Fruit fly (Drosophila melanogaster) whole organism, embryonic: Measurements from ENCODE around the gene Tep2.

Experiments
- Bgb ChIP-seq: fragments of 200-800 bp; sonication (Bioruptor generic); IDR thresholded peaks from 2 replicates; pipeline ENCODE4 v1.3.6; 2022; ENCODE audit warnings: missing biosample characterization, missing genetic modification characterization; ENCODE audit not compliant: partially characterized antibody
- CG11398 ChIP-seq: fragments of 200-800 bp; sonication (Bioruptor generic); optimal IDR thresholded peaks from 2 replicates; lab custom pipeline; 2016; ENCODE audit warnings: missing biosample characterization, missing genetic modification characterization
- CG12071 ChIP-seq: fragments of 200-800 bp; sonication (Bioruptor generic); optimal IDR thresholded peaks from 3 replicates; lab custom pipeline; 2018; ENCODE audit warnings: missing biosample characterization, mild to moderate bottlenecking, missing genetic modification characterization
- CG14014 ChIP-seq: fragments of 200-800 bp; sonication (Bioruptor generic); IDR thresholded peaks from 2 replicates; pipeline ENCODE4 v1.3.6; 2022; ENCODE audit warnings: missing biosample characterization, missing genetic modification characterization
- CG2889 ChIP-seq: fragments of 200-800 bp; sonication (Bioruptor generic); IDR thresholded peaks from 3 replicates; pipeline ENCODE4 v1.3.6; 2022; ENCODE audit warnings: missing biosample characterization, missing genetic modification characterization
- CG3281 ChIP-seq: fragments of 200-800 bp; sonication (Bioruptor generic); optimal IDR thresholded peaks from 3 replicates; lab custom pipeline; 2017; ENCODE audit warnings: missing biosample characterization, mild to moderate bottlenecking, missing genetic modification characterization
- CG34224 ChIP-seq: fragments of 200-800 bp; sonication (Bioruptor generic); IDR thresholded peaks from 3 replicates; pipeline ENCODE4 v1.3.6; 2022; ENCODE audit warnings: missing biosample characterization, missing genetic modification characterization; ENCODE audit not compliant: partially characterized antibody
- CG3838 ChIP-seq: fragments of 200-800 bp; sonication (Bioruptor generic); optimal IDR thresholded peaks from 3 replicates; lab custom pipeline; 2016; ENCODE audit warnings: missing biosample characterization, missing genetic modification characterization
- CG6175 ChIP-seq: fragments of 200-800 bp; sonication (Bioruptor generic); IDR thresholded peaks from 3 replicates; pipeline ENCODE4 v1.3.6; 2022; ENCODE audit warnings: missing biosample characterization, missing genetic modification characterization
- CG6272 ChIP-seq: fragments of 200-800 bp; sonication (Bioruptor generic); IDR thresholded peaks from 2 replicates; pipeline ENCODE4 v1.3.6; 2022; ENCODE audit warnings: missing biosample characterization, missing genetic modification characterization
- CG6689 ChIP-seq: fragments of 200-800 bp; sonication (Bioruptor generic); IDR thresholded peaks from 2 replicates; pipeline ENCODE4 v1.3.6; 2022; ENCODE audit warnings: missing biosample characterization, missing genetic modification characterization
- Chrac-16 ChIP-seq: fragments of 200-800 bp; sonication (Bioruptor generic); optimal IDR thresholded peaks from 3 replicates; lab custom pipeline; 2016; ENCODE audit warnings: missing biosample characterization, missing genetic modification characterization
- Dbx ChIP-seq: fragments of 200-800 bp; sonication (Bioruptor generic); IDR thresholded peaks from 3 replicates; pipeline ENCODE4 v1.3.6; 2022; ENCODE audit warnings: missing biosample characterization, missing genetic modification characterization
- Fer1 ChIP-seq: fragments of 200-800 bp; sonication (Bioruptor generic); optimal IDR thresholded peaks from 2 replicates; lab custom pipeline; 2017; ENCODE audit warnings: missing biosample characterization, mild to moderate bottlenecking, missing genetic modification characterization
- HHEX ChIP-seq: fragments of 200-800 bp; sonication (Bioruptor generic); optimal IDR thresholded peaks from 3 replicates; lab custom pipeline; 2017; ENCODE audit warnings: missing biosample characterization, mild to moderate bottlenecking, missing genetic modification characterization, missing genetic modification reagents
- Hand ChIP-seq: fragments of 200-800 bp; sonication (Bioruptor generic); optimal IDR thresholded peaks from 2 replicates; lab custom pipeline; 2017; ENCODE audit warnings: mild to moderate bottlenecking, missing biosample characterization, missing genetic modification reagents, missing genetic modification characterization
- Hr39 ChIP-seq: fragments of >200 bp; optimal IDR thresholded peaks from 2 replicates; lab custom pipeline; 2017
- Jarid2 ChIP-seq: fragments of 200-800 bp; sonication (Bioruptor generic); optimal IDR thresholded peaks from 3 replicates; lab custom pipeline; 2017; ENCODE audit warnings: mild to moderate bottlenecking, missing biosample characterization, missing genetic modification reagents, missing genetic modification characterization
- NFAT ChIP-seq: fragments of 200-800 bp; sonication (Bioruptor generic); IDR thresholded peaks from 2 replicates; pipeline ENCODE4 v1.3.6; 2022; ENCODE audit warnings: missing biosample characterization, missing genetic modification characterization
- Oli ChIP-seq: fragments of 200-800 bp; sonication (Bioruptor generic); optimal IDR thresholded peaks from 2 replicates; lab custom pipeline; 2018; ENCODE audit warnings: missing biosample characterization, mild to moderate bottlenecking, missing genetic modification characterization, moderate library complexity
- Rfx ChIP-seq: fragments of 200-800 bp; sonication (Bioruptor generic); IDR thresholded peaks from 2 replicates; pipeline ENCODE4 v1.3.6; 2022; ENCODE audit warnings: missing biosample characterization, missing genetic modification characterization
- Spps ChIP-seq: fragments of 200-800 bp; sonication (Bioruptor generic); optimal IDR thresholded peaks from 2 replicates; lab custom pipeline; 2018; ENCODE audit warnings: missing biosample characterization, mild to moderate bottlenecking, missing genetic modification characterization
- TFAM ChIP-seq: fragments of 200-800 bp; sonication (Bioruptor generic); optimal IDR thresholded peaks from 2 replicates; lab custom pipeline; 2017; ENCODE audit warnings: missing biosample characterization, missing genetic modification characterization, inconsistent platforms
- Usf ChIP-seq: fragments of 200-800 bp; sonication (Bioruptor generic); optimal IDR thresholded peaks from 2 replicates; lab custom pipeline; 2017; ENCODE audit warnings: missing genotype, missing biosample characterization, missing genetic modification characterization
- bcd ChIP-seq: fragments of 200-800 bp; sonication (Bioruptor generic); optimal IDR thresholded peaks from 2 replicates; lab custom pipeline; 2017; ENCODE audit warnings: missing biosample characterization, mild to moderate bottlenecking, missing genetic modification characterization
- br ChIP-seq: fragments of >200 bp; optimal IDR thresholded peaks from 2 replicates; lab custom pipeline; 2017
- danr ChIP-seq: fragments of 200-800 bp; sonication (Bioruptor generic); IDR thresholded peaks from 2 replicates; pipeline ENCODE4 v1.3.6; 2022; ENCODE audit warnings: missing biosample characterization, missing genetic modification characterization
- dpn ChIP-seq, 2 experiments: fragments of 200-800 bp; sonication (Bioruptor generic); optimal IDR thresholded peaks; 3 replicates each; lab custom pipeline; 2016; ENCODE audit warnings: missing biosample characterization in 2 of 2, missing genetic modification characterization in 2 of 2
- emc ChIP-seq: fragments of 200-800 bp; sonication (Bioruptor generic); optimal IDR thresholded peaks from 2 replicates; lab custom pipeline; 2016; ENCODE audit warnings: missing biosample characterization, missing genetic modification characterization
- fd3F ChIP-seq: fragments of 200-800 bp; sonication (Bioruptor generic); optimal IDR thresholded peaks from 2 replicates; lab custom pipeline; 2018; ENCODE audit warnings: missing biosample characterization, mild to moderate bottlenecking, missing genetic modification characterization, moderate library complexity
- gce ChIP-seq: fragments of 200-800 bp; sonication (Bioruptor generic); IDR thresholded peaks from 3 replicates; pipeline ENCODE4 v1.3.6; 2022; ENCODE audit warnings: missing biosample characterization, missing genetic modification characterization
- grn ChIP-seq: fragments of 200-800 bp; sonication (Bioruptor generic); optimal IDR thresholded peaks from 3 replicates; lab custom pipeline; 2017; ENCODE audit warnings: missing biosample characterization, missing genetic modification characterization
- hth ChIP-seq: fragments of >200 bp; optimal IDR thresholded peaks from 2 replicates; lab custom pipeline; 2017; ENCODE audit warnings: inconsistent platforms
- insv ChIP-seq, 2 experiments: fragments of 200-800 bp; sonication (Bioruptor generic); optimal IDR thresholded peaks; 3 replicates each; lab custom pipeline; 2016 to 2018; ENCODE audit warnings: missing biosample characterization in 2 of 2, missing genetic modification characterization in 2 of 2
- jigr1 ChIP-seq: fragments of 200-800 bp; sonication (Bioruptor generic); IDR thresholded peaks from 3 replicates; pipeline ENCODE4 v1.3.6; 2022; ENCODE audit warnings: missing biosample characterization, missing genetic modification characterization
- ken ChIP-seq: fragments of 200-800 bp; sonication (Bioruptor generic); IDR thresholded peaks from 3 replicates; pipeline ENCODE4 v1.3.6; 2022; ENCODE audit warnings: missing biosample characterization, missing genetic modification characterization
- nau ChIP-seq: fragments of 200-800 bp; sonication (Bioruptor generic); optimal IDR thresholded peaks from 3 replicates; lab custom pipeline; 2017; ENCODE audit warnings: missing biosample characterization, mild to moderate bottlenecking, missing genetic modification characterization, missing genetic modification reagents
- nerfin-2 ChIP-seq: fragments of 200-800 bp; sonication (Bioruptor generic); IDR thresholded peaks from 2 replicates; pipeline ENCODE4 v1.3.6; 2022; ENCODE audit warnings: missing biosample characterization, missing genetic modification characterization; ENCODE audit not compliant: partially characterized antibody
- p53 ChIP-seq: fragments of 200-800 bp; sonication (Bioruptor generic); optimal IDR thresholded peaks from 2 replicates; lab custom pipeline; 2016; ENCODE audit warnings: missing biosample characterization, missing genetic modification characterization
- ranshi ChIP-seq: fragments of 200-800 bp; sonication (Bioruptor generic); IDR thresholded peaks from 2 replicates; pipeline ENCODE4 v1.3.6; 2022; ENCODE audit warnings: missing biosample characterization, missing genetic modification characterization
- so ChIP-seq: fragments of 200-800 bp; sonication (Bioruptor generic); IDR thresholded peaks from 3 replicates; pipeline ENCODE4 v1.3.6; 2022; ENCODE audit warnings: missing biosample characterization, missing genetic modification characterization
- stwl ChIP-seq: fragments of 200-800 bp; sonication (Bioruptor generic); optimal IDR thresholded peaks from 3 replicates; lab custom pipeline; 2018; ENCODE audit warnings: missing biosample characterization, mild to moderate bottlenecking, missing genetic modification characterization, moderate library complexity
- tap ChIP-seq: fragments of 200-800 bp; optimal IDR thresholded peaks from 3 replicates; lab custom pipeline; 2019; ENCODE audit warnings: missing biosample characterization, mild to moderate bottlenecking, missing genetic modification characterization, moderate library complexity
- usp ChIP-seq: fragments of >200 bp; optimal IDR thresholded peaks from 2 replicates; lab custom pipeline; 2017; ENCODE audit warnings: missing biosample characterization, missing genetic modification characterization
- wdn ChIP-seq: fragments of 200-800 bp; sonication (Bioruptor generic); IDR thresholded peaks from 2 replicates; pipeline ENCODE4 v1.3.6; 2022; ENCODE audit warnings: missing biosample characterization, missing genetic modification characterization

Gene Tep2

dm6 chr2L:7703534-7703933 lies 2.1 kb upstream of the Tep2 start (continued):
- TF ChIP-seq jigr1 (no peak), dpn (GFP tag; optimal IDR thresholded peaks at IDR 0.05; lab: Kevin White, UChicago) (peak in 1 of 2 experiments; percentile 42), ken (GFP tag; lab: Robert Waterston, UW) (no peak), CG11398 (no peak), Hand (GFP tag; lab: Kevin White, UChicago) (no peak), grn (no peak), CG14014 (GFP tag; lab: Robert Waterston, UW) (no peak), Oli (tag; lab: Kevin White, UChicago) (peak; percentile 26), CG12071 (GFP tag; lab: Kevin White, UChicago) (no peak), fd3F (GFP tag; lab: Kevin White, UChicago) (peak; percentile 11), CG34224 (GFP tag; lab: Robert Waterston, UW) (no peak), CG3838 (GFP tag; lab: Kevin White, UChicago) (no peak), so (GFP tag; lab: Robert Waterston, UW) (no peak), Jarid2 (GFP tag; lab: Kevin White, UChicago) (no peak), bcd (GFP tag; lab: Kevin White, UChicago) (peak; percentile 19), CG6272 (GFP tag; lab: Robert Waterston, UW) (no peak), TFAM (GFP tag; lab: Kevin White, UChicago) (no peak), Usf (GFP tag; lab: Kevin White, UChicago) (no peak), p53 (GFP tag; lab: Kevin White, UChicago) (no peak), nerfin-2 (GFP tag; lab: Robert Waterston, UW) (no peak), emc (GFP tag; lab: Kevin White, UChicago) (no peak), ranshi (GFP tag; lab: Robert Waterston, UW) (peak; percentile 14; the same call in 1 of the 2 replicates), hth (lab: Kevin White, UChicago) (no peak), CG2889 (0 out of 3 replicates have a peak, but pooled peaks have one; percentile 29), gce (no peak), danr (GFP tag; lab: Robert Waterston, UW) (no peak), Rfx (GFP tag; lab: Robert Waterston, UW) (peak; percentile 50), CG6175 (no peak), tap (tag; lab: Kevin White, UChicago) (no peak), wdn (GFP tag; lab: Robert Waterston, UW) (peak; percentile 17; the same call in 1 of the 2 replicates), Dbx (GFP tag; lab: Robert Waterston, UW) (peak; percentile 31; the same call in 1 of the 3 replicates), stwl (tag; lab: Kevin White, UChicago) (no peak), NFAT (GFP tag; lab: Robert Waterston, UW) (no peak), Chrac-16 (GFP tag; lab: Kevin White, UChicago) (no peak), Hr39 (no peak), CG6689 (peak; percentile 18; the same call in 1 of the 2 replicates), nau (no peak), usp (GFP tag; lab: Kevin White, UChicago) (no peak), Spps (no peak), CG3281 (peak; percentile 20), Bgb (GFP tag; lab: Robert Waterston, UW) (no peak), insv (GFP tag; optimal IDR thresholded peaks at IDR 0.05; lab: Kevin White, UChicago) (no peak), br (lab: Kevin White, UChicago) (no peak), Fer1 (no peak), HHEX (peak; percentile 3)
